ENCODE assay signal across 5 worm cellular contexts in genomic region chrIII:12687872-12688375, ce11.
A peak's percentile ranks its signal among the peaks of the same experiment; 100 is the strongest.
TF ChIP-seq lines count a peak whose summit lies in the region.

TSS of gene rsp-3 (minus strand) at chrIII:12687922.
TSS of gene spin-4 (plus strand) at chrIII:12688318.

TF ChIP-seq in whole organism, L1 larva, 84 proteins besides CTCF, POLR2A, EP300 and RAD21 (continues in another document):
- TF ChIP-seq lsy-2 (tag; optimal IDR thresholded peaks at IDR 0.05; lab: Kevin White, UChicago) (peak; percentile 86 to 93), unc-130 (tag; optimal IDR thresholded peaks at IDR 0.05; lab: Kevin White, UChicago) (peak; percentile 74), ceh-82 (tag; optimal IDR thresholded peaks at IDR 0.05; lab: Kevin White, UChicago) (peak in 2 of 3 experiments; percentile 55 to 91), mep-1 (tag; optimal IDR thresholded peaks at IDR 0.05; lab: Kevin White, UChicago) (peak; percentile 88), tbx-2 (tag; optimal IDR thresholded peaks at IDR 0.05; lab: Kevin White, UChicago) (peak; percentile 71), fos-1 (tag; optimal IDR thresholded peaks at IDR 0.05; lab: Kevin White, UChicago) (peak; percentile 68), pax-3 (tag; optimal IDR thresholded peaks at IDR 0.05; lab: Kevin White, UChicago) (peak; percentile 63), lin-15B (tag; optimal IDR thresholded peaks at IDR 0.05; lab: Kevin White, UChicago) (peak; percentile 92), nhr-20 (tag; optimal IDR thresholded peaks at IDR 0.05; lab: Kevin White, UChicago) (peak; percentile 70), C04F5.9 (tag; optimal IDR thresholded peaks at IDR 0.05; lab: Kevin White, UChicago) (no peak), irx-1 (tag; optimal IDR thresholded peaks at IDR 0.05; lab: Kevin White, UChicago) (peak; percentile 32), nhr-19 (GFP tag; conservative IDR thresholded peaks at IDR 0.05; lab: Robert Waterston, UW) (peak; percentile 42; the same call in 1 of the 2 replicates), nhr-76 (tag; optimal IDR thresholded peaks at IDR 0.05; lab: Kevin White, UChicago) (no peak), ama-1 (optimal IDR thresholded peaks at IDR 0.05; lab: Kevin White, UChicago) (peak; percentile 7), snu-23 (GFP tag; optimal IDR thresholded peaks at IDR 0.05; lab: Kevin White, UChicago) (peak; percentile 85), nhr-77 (tag; optimal IDR thresholded peaks at IDR 0.05; lab: Kevin White, UChicago) (peak; percentile 80), C16A3.4 (tag; optimal IDR thresholded peaks at IDR 0.05; lab: Kevin White, UChicago) (peak; percentile 84), ceh-90 (tag; optimal IDR thresholded peaks at IDR 0.05; lab: Kevin White, UChicago) (peak; percentile 47)

TF ChIP-seq in whole organism, L3 larva, 47 proteins besides CTCF, POLR2A, EP300 and RAD21 (continues in another document):
- TF ChIP-seq ZK546.5 (tag; optimal IDR thresholded peaks at IDR 0.05; lab: Kevin White, UChicago) (no peak), fkh-2 (tag; optimal IDR thresholded peaks at IDR 0.05; lab: Kevin White, UChicago) (no peak), egl-5 (tag; optimal IDR thresholded peaks at IDR 0.05; lab: Kevin White, UChicago) (peak; percentile 82), nhr-28 (tag; optimal IDR thresholded peaks at IDR 0.05; lab: Kevin White, UChicago) (no peak), ceh-82 (tag; optimal IDR thresholded peaks at IDR 0.05; lab: Kevin White, UChicago) (no peak), tbx-2 (tag; optimal IDR thresholded peaks at IDR 0.05; lab: Kevin White, UChicago) (no peak), ztf-4 (tag; optimal IDR thresholded peaks at IDR 0.05; lab: Kevin White, UChicago) (no peak), snpc-4 (tag; optimal IDR thresholded peaks at IDR 0.05; lab: Kevin White, UChicago) (peak; percentile 54), aly-2 (tag; optimal IDR thresholded peaks at IDR 0.05; lab: Kevin White, UChicago) (no peak), eor-1 (tag; optimal IDR thresholded peaks at IDR 0.05; lab: Kevin White, UChicago) (no peak), sea-2 (GFP tag; optimal IDR thresholded peaks at IDR 0.05; lab: Kevin White, UChicago) (no peak), nhr-77 (tag; optimal IDR thresholded peaks at IDR 0.05; lab: Kevin White, UChicago) (no peak), ceh-9 (tag; optimal IDR thresholded peaks at IDR 0.05; lab: Kevin White, UChicago) (no peak), elt-2 (tag; optimal IDR thresholded peaks at IDR 0.05; lab: Kevin White, UChicago) (peak; percentile 24), fkh-10 (GFP tag; optimal IDR thresholded peaks at IDR 0.05; lab: Kevin White, UChicago) (no peak), pha-4 (tag; optimal IDR thresholded peaks at IDR 0.05; lab: Kevin White, UChicago) (peak; percentile 94), pqm-1 (tag; optimal IDR thresholded peaks at IDR 0.05; lab: Kevin White, UChicago) (no peak), ztf-11 (tag; optimal IDR thresholded peaks at IDR 0.05; lab: Kevin White, UChicago) (no peak), lin-39 (tag; optimal IDR thresholded peaks at IDR 0.05; lab: Kevin White, UChicago) (peak; percentile 79), nfya-1 (tag; optimal IDR thresholded peaks at IDR 0.05; lab: Kevin White, UChicago; ENCODE audit: insufficient read depth) (peak; percentile 96)

TF ChIP-seq in whole organism, early embryonic, 17 proteins besides CTCF, POLR2A, EP300 and RAD21:
- TF ChIP-seq F13C5.2 (tag; optimal IDR thresholded peaks at IDR 0.05; lab: Kevin White, UChicago) (peak; percentile 28), tra-4 (tag; optimal IDR thresholded peaks at IDR 0.05; lab: Kevin White, UChicago) (no peak), sea-1 (GFP tag; conservative IDR thresholded peaks at IDR 0.05; lab: Robert Waterston, UW) (no peak)

TF ChIP-seq in whole organism, midembryonic, 9 proteins besides CTCF, POLR2A, EP300 and RAD21:
- TF ChIP-seq cog-1 (tag; optimal IDR thresholded peaks at IDR 0.05; lab: Kevin White, UChicago): peak; percentile 42
- TF ChIP-seq T22C8.4 (GFP tag; IDR thresholded peaks at IDR 0.05; lab: Robert Waterston, UW): no peak
- TF ChIP-seq ztf-29 (GFP tag; IDR thresholded peaks at IDR 0.05; lab: Robert Waterston, UW): no peak

TF ChIP-seq in whole organism, young adult, 124 proteins besides CTCF, POLR2A, EP300 and RAD21 (continues in another document):
- TF ChIP-seq attf-3 (GFP tag; conservative IDR thresholded peaks at IDR 0.05; lab: Robert Waterston, UW) (no peak), B0261.1 (tag; optimal IDR thresholded peaks at IDR 0.05; lab: Kevin White, UChicago) (no peak), lsy-27 (tag; optimal IDR thresholded peaks at IDR 0.05; lab: Kevin White, UChicago; ENCODE audit: borderline replicate concordance, insufficient read depth) (no peak), lir-1 (GFP tag; conservative IDR thresholded peaks at IDR 0.05; lab: Robert Waterston, UW) (no peak), cebp-2 (GFP tag; IDR thresholded peaks at IDR 0.05; lab: Robert Waterston, UW) (no peak), hlh-12 (tag; optimal IDR thresholded peaks at IDR 0.05; lab: Kevin White, UChicago) (no peak), lin-40 (tag; optimal IDR thresholded peaks at IDR 0.05; lab: Kevin White, UChicago) (peak; percentile 17), ceh-100 (GFP tag; IDR thresholded peaks at IDR 0.05; lab: Robert Waterston, UW) (no peak), hmg-20 (GFP tag; IDR thresholded peaks at IDR 0.05; lab: Robert Waterston, UW) (no peak), nhr-90 (tag; optimal IDR thresholded peaks at IDR 0.05; lab: Kevin White, UChicago) (no peak), cebp-1 (GFP tag; IDR thresholded peaks at IDR 0.05; lab: Robert Waterston, UW) (no peak), cebp-1 (tag; optimal IDR thresholded peaks at IDR 0.05; lab: Kevin White, UChicago) (peak; percentile 28), pbrm-1 (GFP tag; IDR thresholded peaks at IDR 0.05; lab: Robert Waterston, UW) (no peak), tbp1 (GFP tag; optimal IDR thresholded peaks at IDR 0.05; lab: Kevin White, UChicago) (peak; percentile 36), B0035.1 (tag; optimal IDR thresholded peaks at IDR 0.05; lab: Kevin White, UChicago) (no peak), ets-4 (GFP tag; optimal IDR thresholded peaks at IDR 0.05; lab: Kevin White, UChicago) (no peak), ztf-28 (GFP tag; IDR thresholded peaks at IDR 0.05; lab: Robert Waterston, UW) (no peak), hrde-1 (tag; optimal IDR thresholded peaks at IDR 0.05; lab: Kevin White, UChicago; ENCODE audit: borderline replicate concordance) (no peak), ceh-27 (GFP tag; optimal IDR thresholded peaks at IDR 0.05; lab: Kevin White, UChicago) (peak; percentile 14), ceh-91 (GFP tag; IDR thresholded peaks at IDR 0.05; lab: Robert Waterston, UW) (peak; percentile 61), attf-5 (GFP tag; optimal IDR thresholded peaks at IDR 0.05; lab: Kevin White, UChicago) (peak; percentile 87), Y95B8A.8 (GFP tag; IDR thresholded peaks at IDR 0.05; lab: Robert Waterston, UW) (no peak), lin-35 (GFP tag; optimal IDR thresholded peaks at IDR 0.05; lab: Kevin White, UChicago) (peak in 1 of 3 experiments; percentile 89), nfya-2 (GFP tag; IDR thresholded peaks at IDR 0.05; lab: Robert Waterston, UW) (no peak), rec-8 (tag; optimal IDR thresholded peaks at IDR 0.05; lab: Kevin White, UChicago) (no peak), ekl-4 (GFP tag; IDR thresholded peaks at IDR 0.05; lab: Robert Waterston, UW) (no peak; the same call in 1 of the 2 replicates), efl-1 (GFP tag; optimal IDR thresholded peaks at IDR 0.05; lab: Kevin White, UChicago) (peak; percentile 86), snpc-1.3 (tag; optimal IDR thresholded peaks at IDR 0.05; lab: Kevin White, UChicago; ENCODE audit: insufficient read depth) (peak; percentile 57), madf-3 (GFP tag; IDR thresholded peaks at IDR 0.05; lab: Robert Waterston, UW) (peak; percentile 99), mcd-1 (GFP tag; IDR thresholded peaks at IDR 0.05; lab: Robert Waterston, UW) (peak; percentile 86), Y79H2A.3 (GFP tag; conservative IDR thresholded peaks at IDR 0.05; lab: Robert Waterston, UW) (no peak), zim-3 (tag; optimal IDR thresholded peaks at IDR 0.05; lab: Kevin White, UChicago) (no peak), madf-6 (GFP tag; IDR thresholded peaks at IDR 0.05; lab: Robert Waterston, UW) (peak; percentile 71), snpc-3.4 (tag; optimal IDR thresholded peaks at IDR 0.05; lab: Kevin White, UChicago) (peak; percentile 66), lin-54 (GFP tag; optimal IDR thresholded peaks at IDR 0.05; lab: Kevin White, UChicago) (peak; percentile 89), F39B2.1 (GFP tag; IDR thresholded peaks at IDR 0.05; lab: Robert Waterston, UW) (no peak), ceh-40 (GFP tag; IDR thresholded peaks at IDR 0.05; lab: Robert Waterston, UW) (no peak), rcor-1 (GFP tag; IDR thresholded peaks at IDR 0.05; lab: Robert Waterston, UW) (no peak), T26A5.8 (tag; optimal IDR thresholded peaks at IDR 0.05; lab: Kevin White, UChicago) (no peak), Y67H2A.10 (GFP tag; conservative IDR thresholded peaks at IDR 0.05; lab: Robert Waterston, UW) (peak; percentile 58; the same call in 1 of the 2 replicates), ztf-18 (tag; optimal IDR thresholded peaks at IDR 0.05; lab: Kevin White, UChicago) (no peak), let-526 (GFP tag; IDR thresholded peaks at IDR 0.05; lab: Robert Waterston, UW) (no peak), F23B12.7 (tag; optimal IDR thresholded peaks at IDR 0.05; lab: Kevin White, UChicago; ENCODE audit: insufficient read depth) (peak; percentile 72), D2030.7 (GFP tag; IDR thresholded peaks at IDR 0.05; lab: Robert Waterston, UW) (peak; percentile 56; the same call in 1 of the 2 replicates), gei-17 (GFP tag; optimal IDR thresholded peaks at IDR 0.05; lab: Kevin White, UChicago) (no peak), sea-2 (GFP tag; IDR thresholded peaks at IDR 0.05; lab: Robert Waterston, UW) (no peak), hmg-1.2 (GFP tag; IDR thresholded peaks at IDR 0.05; lab: Robert Waterston, UW) (peak; percentile 44; the same call in 1 of the 2 replicates), B0019.2 (GFP tag; conservative IDR thresholded peaks at IDR 0.05; lab: Robert Waterston, UW) (no peak), T07F8.4 (tag; optimal IDR thresholded peaks at IDR 0.05; lab: Kevin White, UChicago) (no peak), madf-8 (GFP tag; conservative IDR thresholded peaks at IDR 0.05; lab: Robert Waterston, UW) (peak; percentile 40; the same call in 1 of the 2 replicates), B0336.3 (GFP tag; IDR thresholded peaks at IDR 0.05; lab: Robert Waterston, UW) (no peak), tlf-1 (GFP tag; optimal IDR thresholded peaks at IDR 0.05; lab: Kevin White, UChicago) (peak; percentile 8), F33H1.4 (GFP tag; IDR thresholded peaks at IDR 0.05; lab: Robert Waterston, UW) (peak; percentile 44; the same call in 1 of the 2 replicates)

Comparison
In these comparisons a context has a peak if more than half of its experiments do, and no peak if none do; other contexts are left out.
1. Of the 8 proteins assayed by ChIP-seq in both whole organism, young adult and whole organism, L1 larva: peak only in whole organism, young adult: none; only in whole organism, L1 larva: ama-1, nhr-90, snpc-4 and unc-130; in both: dpl-1 and efl-1; in neither: 1; mixed calls (peak in some experiments, not most) for 1.